Worm (Caenorhabditis elegans): ENCODE data around the gene Y105C5B.18.

The Y105C5B.18 gene

ce11 chrIV:15964307-15964706 lies at the start of gene Y105C5B.18:
TSS of gene Y105C5B.18 (plus strand) at chrIV:15964607.
- TF ChIP-seq elt-3 (tag; optimal IDR thresholded peaks at IDR 0.05) (no peak), hpl-2 (GFP tag; optimal IDR thresholded peaks at IDR 0.05) (no peak), grh-1 (GFP tag; IDR thresholded peaks at IDR 0.05) (no peak), pag-3 (tag; optimal IDR thresholded peaks at IDR 0.05; ENCODE audit: borderline replicate concordance, insufficient read depth) (no peak), unc-62 (GFP tag; optimal IDR thresholded peaks at IDR 0.05) (no peak), ceh-8 (GFP tag; optimal IDR thresholded peaks at IDR 0.05) (no peak), nhr-84 (tag; optimal IDR thresholded peaks at IDR 0.05) (no peak), mab-9 (GFP tag; IDR thresholded peaks at IDR 0.05) (no peak), isw-1 (GFP tag; IDR thresholded peaks at IDR 0.05) (no peak), fkh-8 (tag; optimal IDR thresholded peaks at IDR 0.05) (no peak), ceh-63 (GFP tag; optimal IDR thresholded peaks at IDR 0.05) (no peak), fkh-10 (GFP tag; optimal IDR thresholded peaks at IDR 0.05) (no peak), aly-2 (tag; optimal IDR thresholded peaks at IDR 0.05) (no peak)

ce11 chrIV:15915061-15915460 lies 49.3 kb upstream of the Y105C5B.18 start:
- TF ChIP-seq hlh-17 (GFP tag; optimal IDR thresholded peaks at IDR 0.05; ENCODE audit: borderline replicate concordance) (no peak), lin-35 (GFP tag; optimal IDR thresholded peaks at IDR 0.05) (no peak), fkh-4 (tag; optimal IDR thresholded peaks at IDR 0.05; ENCODE audit: borderline replicate concordance) (no peak)

ce11 chrIV:15923000-15923399 lies 41.4 kb upstream of the Y105C5B.18 start:
- no peak for TF ChIP-seq mab-9 (GFP tag; IDR thresholded peaks at IDR 0.05)
- TF ChIP-seq efl-1 (optimal IDR thresholded peaks at IDR 0.05), result no peak
- TF ChIP-seq efl-1 (GFP tag; optimal IDR thresholded peaks at IDR 0.05 in 1 of 2), result peak in 1 of 2 experiments; percentile 5
- no peak for TF ChIP-seq ces-1 (GFP tag; optimal IDR thresholded peaks at IDR 0.05)

ce11 chrIV:15926746-15927145 lies 37.7 kb upstream of the Y105C5B.18 start, which contains the start of gene Y105C5B.8:
TSS of gene Y105C5B.8 (minus strand) at chrIV:15926846.
- no peak for TF ChIP-seq unc-130 (tag; optimal IDR thresholded peaks at IDR 0.05)
- TF ChIP-seq nhr-237 (tag; optimal IDR thresholded peaks at IDR 0.05), result no peak
- TF ChIP-seq lin-15B (tag; optimal IDR thresholded peaks at IDR 0.05), result no peak
- TF ChIP-seq sox-4 (tag; optimal IDR thresholded peaks at IDR 0.05), result no peak
- no peak for TF ChIP-seq fkh-10 (GFP tag; optimal IDR thresholded peaks at IDR 0.05)
- no peak for TF ChIP-seq unc-98 (GFP tag; IDR thresholded peaks at IDR 0.05)
- no peak for TF ChIP-seq zip-4 (GFP tag; optimal IDR thresholded peaks at IDR 0.05)
- TF ChIP-seq sup-37 (GFP tag; optimal IDR thresholded peaks at IDR 0.05), result no peak
- TF ChIP-seq rnt-1 (tag; optimal IDR thresholded peaks at IDR 0.05), result no peak

ce11 chrIV:15929831-15930230 lies 34.6 kb upstream of the Y105C5B.18 start:
- TF ChIP-seq nhr-12 (tag; optimal IDR thresholded peaks at IDR 0.05) (no peak), elt-2 (tag; optimal IDR thresholded peaks at IDR 0.05) (peak; percentile 82), nhr-20 (tag; optimal IDR thresholded peaks at IDR 0.05) (peak; percentile 56), pqm-1 (tag; optimal IDR thresholded peaks at IDR 0.05) (peak; percentile 12), nhr-90 (tag; optimal IDR thresholded peaks at IDR 0.05; ENCODE audit: poor library complexity) (peak; percentile 12), lin-35 (GFP tag; optimal IDR thresholded peaks at IDR 0.05) (peak in 1 of 2 experiments; percentile 32), pag-3 (tag; optimal IDR thresholded peaks at IDR 0.05; ENCODE audit: borderline replicate concordance, insufficient read depth) (no peak), ztf-4 (tag; optimal IDR thresholded peaks at IDR 0.05) (no peak), elt-3 (tag; optimal IDR thresholded peaks at IDR 0.05) (peak; percentile 11 to 97 (median 89))

ce11 chrIV:15930281-15930680 lies 34.1 kb upstream of the Y105C5B.18 start, which contains the start of gene Y105C5B.9:
TSS of gene Y105C5B.9 (plus strand) at chrIV:15930581.
- TF ChIP-seq isw-1 (GFP tag; IDR thresholded peaks at IDR 0.05) (no peak), hlh-4 (tag; optimal IDR thresholded peaks at IDR 0.05) (no peak), fkh-10 (GFP tag; optimal IDR thresholded peaks at IDR 0.05) (no peak), jun-1 (tag; optimal IDR thresholded peaks at IDR 0.05) (no peak), fkh-4 (tag; optimal IDR thresholded peaks at IDR 0.05; ENCODE audit: borderline replicate concordance) (no peak), sup-37 (GFP tag; optimal IDR thresholded peaks at IDR 0.05) (no peak), snu-23 (GFP tag; optimal IDR thresholded peaks at IDR 0.05) (no peak), snpc-4 (tag; optimal IDR thresholded peaks at IDR 0.05) (no peak), ceh-8 (GFP tag; optimal IDR thresholded peaks at IDR 0.05) (no peak), zip-4 (GFP tag; optimal IDR thresholded peaks at IDR 0.05) (no peak), mdl-1 (tag; optimal IDR thresholded peaks at IDR 0.05) (no peak), egl-27 (tag; optimal IDR thresholded peaks at IDR 0.05) (no peak), hpl-2 (GFP tag; optimal IDR thresholded peaks at IDR 0.05) (no peak), Y116A8C.19 (tag; optimal IDR thresholded peaks at IDR 0.05; ENCODE audit: borderline replicate concordance) (no peak), lin-15B (tag; optimal IDR thresholded peaks at IDR 0.05) (no peak), nhr-19 (GFP tag; conservative IDR thresholded peaks at IDR 0.05) (no peak), lin-39 (tag; optimal IDR thresholded peaks at IDR 0.05) (no peak), C04F5.9 (tag; optimal IDR thresholded peaks at IDR 0.05) (no peak)

Measured in whole organism, L1 larva.